Fruit fly (Drosophila melanogaster) Kc167 (cell line): ENCODE data around the gene CG43120.

Source experiments
- Sin3A ChIP-seq: fragments of >200 bp; optimal IDR thresholded peaks from 2 replicates; lab custom pipeline; 2018; ENCODE audit warnings: missing external identifiers
- h ChIP-seq: fragments of >200 bp; optimal IDR thresholded peaks from 3 replicates; lab custom pipeline; 2018; ENCODE audit warnings: missing external identifiers
- insv ChIP-seq: fragments of >200 bp; optimal IDR thresholded peaks from 3 replicates; lab custom pipeline; 2018; ENCODE audit warnings: missing external identifiers
- ttk ChIP-seq: sonication (Bioruptor generic); optimal IDR thresholded peaks from 2 replicates; lab custom pipeline; 2017; ENCODE audit warnings: missing external identifiers

- TF ChIP-seq Sin3A (lab: Kevin White, UChicago) (no peak), ttk (lab: Kevin White, UChicago) (no peak), insv (lab: Kevin White, UChicago) (no peak), h (lab: Kevin White, UChicago) (no peak)
These were observed 28.6 kb upstream of the CG43120 start for dm6 chr3L:14353161-14353560.
